Fruit fly (Drosophila melanogaster): ENCODE measurements around the gene MED20.

Gene MED20

DNA sequence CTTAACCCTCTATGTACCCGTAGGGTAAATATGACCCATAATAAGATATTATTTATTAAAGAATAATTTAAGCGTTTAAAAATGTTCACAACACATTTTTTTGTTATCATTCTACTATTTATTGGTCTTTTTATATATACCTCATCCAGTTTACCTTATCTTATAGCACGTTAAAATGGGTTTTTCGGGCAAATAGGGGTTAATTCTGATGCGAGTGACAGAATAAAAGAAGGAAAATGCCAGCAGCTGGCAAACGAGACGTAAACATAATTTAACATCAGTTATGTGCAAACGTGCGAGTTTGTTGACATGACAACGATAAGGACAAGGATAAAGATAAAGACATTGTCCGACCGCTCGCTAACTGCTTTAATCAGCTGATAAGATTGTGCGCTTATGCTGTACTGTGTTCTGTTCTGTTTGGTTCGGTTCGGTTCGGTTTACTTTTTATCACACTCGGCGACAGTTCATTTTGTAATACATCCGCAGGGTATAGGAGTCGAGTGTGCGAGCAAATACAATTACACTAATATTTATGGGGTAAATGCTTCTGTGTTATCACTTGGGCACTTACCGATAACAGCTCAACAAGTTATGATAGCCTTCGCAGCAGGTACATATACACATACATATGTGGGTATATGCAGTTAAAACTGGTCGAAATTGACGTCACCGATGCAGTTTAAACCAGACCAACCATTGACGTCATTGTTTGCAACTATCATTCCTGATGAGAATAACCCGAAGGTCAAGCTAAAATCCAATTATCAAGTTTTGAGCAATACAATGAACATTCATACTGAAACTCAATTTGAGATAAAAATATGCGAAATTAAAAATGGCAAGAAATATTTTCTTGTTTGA is 28.1 kb upstream of the MED20 start (continued):
- TF ChIP-seq Nf-YB (GFP tag; optimal IDR thresholded peaks at IDR 0.05): no peak
- TF ChIP-seq CG7839 (tag; optimal IDR thresholded peaks at IDR 0.05): peak; percentile 24
- TF ChIP-seq ab (GFP tag; optimal IDR thresholded peaks at IDR 0.05): no peak
- peak; percentile 23; the same call in 1 of the 3 replicates for TF ChIP-seq Dbx (GFP tag; IDR thresholded peaks at IDR 0.05)
- peak; percentile 26; the same call in 1 of the 2 replicates for TF ChIP-seq Drgx (GFP tag; IDR thresholded peaks at IDR 0.05)
- TF ChIP-seq CG31441 (GFP tag; IDR thresholded peaks at IDR 0.05): 0 out of 2 replicates have a peak, but pooled peaks have one; percentile 38
- TF ChIP-seq shn (GFP tag; optimal IDR thresholded peaks at IDR 0.05): no peak
- peak; percentile 88 for TF ChIP-seq CG10543 (GFP tag; optimal IDR thresholded peaks at IDR 0.05)
- TF ChIP-seq Pdp1 (GFP tag; optimal IDR thresholded peaks at IDR 0.05): peak in 1 of 2 experiments; percentile 68
- peak; percentile 25 for TF ChIP-seq CG15269 (tag; optimal IDR thresholded peaks at IDR 0.05)
- no peak for TF ChIP-seq knrl (GFP tag; IDR thresholded peaks at IDR 0.05; ENCODE audit: partially characterized antibody)
- no peak for TF ChIP-seq CG11695 (GFP tag; IDR thresholded peaks at IDR 0.05)
- no peak for TF ChIP-seq CG4730 (GFP tag; IDR thresholded peaks at IDR 0.05)
- peak; percentile 46; the same call in 1 of the 3 replicates for TF ChIP-seq vnd (GFP tag; IDR thresholded peaks at IDR 0.05; ENCODE audit: partially characterized antibody)
- peak; percentile 65 for TF ChIP-seq CG2678 (tag; optimal IDR thresholded peaks at IDR 0.05)
- peak; percentile 4 for TF ChIP-seq scrt (GFP tag; optimal IDR thresholded peaks at IDR 0.05)
- no peak for TF ChIP-seq Scr (GFP tag; IDR thresholded peaks at IDR 0.05; ENCODE audit: partially characterized antibody)
- TF ChIP-seq caup (GFP tag; optimal IDR thresholded peaks at IDR 0.05; ENCODE audit: severe bottlenecking): peak; percentile 63
- peak; percentile 8 for TF ChIP-seq nmo (GFP tag; optimal IDR thresholded peaks at IDR 0.05)
- no peak for TF ChIP-seq danr (GFP tag; IDR thresholded peaks at IDR 0.05)
- TF ChIP-seq CHES-1-like (GFP tag; optimal IDR thresholded peaks at IDR 0.05): no peak
- TF ChIP-seq HHEX (GFP tag; optimal IDR thresholded peaks at IDR 0.05): peak; percentile 1
- TF ChIP-seq CG12155 (GFP tag; optimal IDR thresholded peaks at IDR 0.05): no peak
- TF ChIP-seq gfzf (GFP tag; optimal IDR thresholded peaks at IDR 0.05): no peak
- peak; percentile 12 for TF ChIP-seq CrebB (tag; optimal IDR thresholded peaks at IDR 0.05)

DNA sequence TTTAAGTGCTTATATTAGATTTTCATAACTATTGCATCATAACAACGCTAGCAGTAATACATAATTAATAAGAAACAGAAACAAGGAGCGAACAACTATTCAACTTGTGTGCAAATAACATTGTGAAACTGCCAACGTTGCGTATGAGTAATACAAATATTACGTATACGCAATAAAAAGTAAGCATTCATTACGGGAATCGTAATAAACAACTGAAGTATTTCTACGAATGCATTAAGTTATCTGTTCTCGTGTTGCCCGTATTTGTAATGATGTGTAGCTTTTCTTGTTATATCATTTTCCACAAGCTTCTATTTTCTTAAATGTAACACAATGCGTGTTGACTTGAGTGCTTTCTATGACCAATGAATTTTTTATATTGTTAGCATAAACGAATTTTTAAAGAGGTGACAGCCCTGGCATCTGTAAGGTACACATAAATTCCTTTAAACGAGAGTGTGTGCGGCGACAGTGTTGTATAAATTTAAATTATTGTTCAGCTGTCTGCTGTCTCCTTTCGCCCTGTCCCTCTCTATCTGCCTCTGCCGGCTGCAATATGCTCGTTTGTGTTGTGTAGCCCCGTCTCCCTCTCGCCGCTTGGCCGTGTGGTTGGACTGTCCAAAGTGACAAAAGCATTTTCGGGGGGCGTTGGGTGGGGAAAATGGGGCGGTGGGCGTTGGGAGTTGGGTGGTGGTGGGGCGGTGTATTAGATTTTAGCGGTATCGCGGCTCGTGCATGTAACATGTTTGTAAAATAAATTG is 27.1 kb upstream of the MED20 start:
- TF ChIP-seq sr (GFP tag; IDR thresholded peaks at IDR 0.05): peak; percentile 87
- peak; percentile 97 for TF ChIP-seq crol (GFP tag; IDR thresholded peaks at IDR 0.05)
- no peak for TF ChIP-seq fu2 (GFP tag; optimal IDR thresholded peaks at IDR 0.05)
- TF ChIP-seq ssp (GFP tag; IDR thresholded peaks at IDR 0.05): no peak
- peak; percentile 42 for TF ChIP-seq CG9437 (GFP tag; optimal IDR thresholded peaks at IDR 0.05)
- TF ChIP-seq gce (GFP tag; IDR thresholded peaks at IDR 0.05): peak; percentile 49; the same call in 1 of the 3 replicates
- no peak for TF ChIP-seq zen (tag; optimal IDR thresholded peaks at IDR 0.05)
- TF ChIP-seq ara (GFP tag; IDR thresholded peaks at IDR 0.05): no peak
- TF ChIP-seq CG7556 (GFP tag; optimal IDR thresholded peaks at IDR 0.05): no peak
- peak; percentile 45 for TF ChIP-seq CG10979 (tag; optimal IDR thresholded peaks at IDR 0.05)
- TF ChIP-seq CG7987 (GFP tag; optimal IDR thresholded peaks at IDR 0.05): peak; percentile 7
- TF ChIP-seq D19A (tag; optimal IDR thresholded peaks at IDR 0.05): no peak
- no peak for TF ChIP-seq C15 (GFP tag; IDR thresholded peaks at IDR 0.05)
- peak in 1 of 2 experiments; percentile 38 for TF ChIP-seq eve (GFP tag; optimal IDR thresholded peaks at IDR 0.05)
- peak; percentile 13 for TF ChIP-seq az2 (GFP tag; optimal IDR thresholded peaks at IDR 0.05)
- no peak for TF ChIP-seq Antp (GFP tag; optimal IDR thresholded peaks at IDR 0.05)
- no peak for TF ChIP-seq luna (GFP tag; optimal IDR thresholded peaks at IDR 0.05)
- TF ChIP-seq CG12744 (GFP tag; optimal IDR thresholded peaks at IDR 0.05): no peak
- 0 out of 2 replicates have a peak, but pooled peaks have one; percentile 14 for TF ChIP-seq Scr (GFP tag; IDR thresholded peaks at IDR 0.05; ENCODE audit: partially characterized antibody)
- TF ChIP-seq Med (GFP tag): peak; percentile 82
- TF ChIP-seq Bgb (GFP tag; IDR thresholded peaks at IDR 0.05; ENCODE audit: partially characterized antibody): 0 out of 2 replicates have a peak, but pooled peaks have one; percentile 25
- 0 out of 2 replicates have a peak, but pooled peaks have one; percentile 21 for TF ChIP-seq CG3847 (GFP tag; IDR thresholded peaks at IDR 0.05)
- peak; percentile 55 for TF ChIP-seq cg (GFP tag; optimal IDR thresholded peaks at IDR 0.05)

Data from whole organism, embryonic.